Worm (Caenorhabditis elegans): ENCODE data around the gene nlp-58.

The nlp-58 gene

DNA sequence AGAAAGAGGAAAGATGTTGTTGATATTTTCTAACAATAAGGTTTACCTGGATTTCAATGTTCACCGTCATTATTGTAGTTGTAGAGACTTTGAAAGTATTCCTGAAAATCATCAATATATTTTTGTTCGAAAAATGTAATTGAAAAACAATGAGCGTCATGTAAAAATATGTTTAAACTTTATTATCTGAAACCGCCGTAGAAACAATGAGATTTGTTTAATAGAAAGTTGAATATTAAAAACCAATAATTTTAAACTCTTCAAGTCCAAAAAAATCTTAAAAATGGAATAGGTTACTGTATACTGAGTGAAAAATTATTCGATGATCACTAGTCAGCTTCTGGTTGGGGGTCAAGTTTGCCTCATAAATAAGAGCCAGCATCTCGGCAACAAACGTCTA lies 9.5 kb upstream of the nlp-58 start, which contains the start of gene anmt-3:
Gene anmt-3, minus strand, starts transcription at position 101 of the 400 bp plus-strand sequence.
- no peak for TF ChIP-seq mab-5 (tag; optimal IDR thresholded peaks at IDR 0.05)
- no peak for TF ChIP-seq lin-32 (GFP tag; optimal IDR thresholded peaks at IDR 0.05)
- no peak for TF ChIP-seq ztf-11 (tag; optimal IDR thresholded peaks at IDR 0.05)
- no peak for TF ChIP-seq ces-1 (GFP tag; optimal IDR thresholded peaks at IDR 0.05)
- no peak for TF ChIP-seq tbx-8 (GFP tag; optimal IDR thresholded peaks at IDR 0.05)
- TF ChIP-seq drap-1 (GFP tag; optimal IDR thresholded peaks at IDR 0.05): no peak
- no peak for TF ChIP-seq elt-3 (tag; optimal IDR thresholded peaks at IDR 0.05)
- TF ChIP-seq ceh-39 (tag; optimal IDR thresholded peaks at IDR 0.05): no peak
- TF ChIP-seq sptf-1 (tag; optimal IDR thresholded peaks at IDR 0.05): no peak
- no peak for TF ChIP-seq blmp-1 (tag; optimal IDR thresholded peaks at IDR 0.05)
- TF ChIP-seq snpc-4 (tag; optimal IDR thresholded peaks at IDR 0.05): no peak
- no peak for TF ChIP-seq unc-120 (tag; optimal IDR thresholded peaks at IDR 0.05; ENCODE audit: poor library complexity, severe bottlenecking)
- TF ChIP-seq lin-13 (tag; optimal IDR thresholded peaks at IDR 0.05): no peak
- TF ChIP-seq lsy-2 (tag; optimal IDR thresholded peaks at IDR 0.05): no peak
- TF ChIP-seq elt-1 (tag; optimal IDR thresholded peaks at IDR 0.05; ENCODE audit: borderline replicate concordance, insufficient read depth): no peak
- no peak for TF ChIP-seq bed-3 (GFP tag; optimal IDR thresholded peaks at IDR 0.05)
- no peak for TF ChIP-seq nhr-237 (tag; optimal IDR thresholded peaks at IDR 0.05)
- TF ChIP-seq M03D4.4 (tag; optimal IDR thresholded peaks at IDR 0.05): no peak

DNA sequence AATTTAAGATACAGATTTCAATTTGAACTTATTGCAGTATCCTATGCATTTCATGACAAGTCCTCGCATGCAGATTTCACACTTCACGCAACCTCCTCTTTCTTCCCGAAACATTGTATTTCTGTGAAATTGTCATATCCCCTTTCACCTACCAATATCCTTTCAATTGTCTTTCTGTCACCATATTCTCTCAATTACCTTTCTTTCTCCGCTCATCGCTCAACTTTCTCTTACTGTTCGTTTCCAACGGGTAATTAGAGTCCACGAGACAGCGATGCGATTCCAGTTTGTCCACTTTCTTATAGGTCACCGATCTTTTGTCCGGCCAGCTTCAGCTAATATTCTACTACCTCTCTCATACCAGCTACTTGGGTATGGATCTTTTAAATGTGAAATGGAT lies 3.7 kb upstream of the nlp-58 start, which contains the start of gene mam-5:
Gene mam-5, plus strand, starts transcription at position 304 of the 400 bp plus-strand sequence.
- TF ChIP-seq nhr-28 (tag; optimal IDR thresholded peaks at IDR 0.05) (no peak), nhr-237 (tag; optimal IDR thresholded peaks at IDR 0.05) (no peak), lsy-2 (tag; optimal IDR thresholded peaks at IDR 0.05) (no peak), blmp-1 (tag; optimal IDR thresholded peaks at IDR 0.05) (peak; percentile 56), tbx-8 (GFP tag; optimal IDR thresholded peaks at IDR 0.05) (no peak), ceh-83 (GFP tag; optimal IDR thresholded peaks at IDR 0.05) (no peak)

DNA sequence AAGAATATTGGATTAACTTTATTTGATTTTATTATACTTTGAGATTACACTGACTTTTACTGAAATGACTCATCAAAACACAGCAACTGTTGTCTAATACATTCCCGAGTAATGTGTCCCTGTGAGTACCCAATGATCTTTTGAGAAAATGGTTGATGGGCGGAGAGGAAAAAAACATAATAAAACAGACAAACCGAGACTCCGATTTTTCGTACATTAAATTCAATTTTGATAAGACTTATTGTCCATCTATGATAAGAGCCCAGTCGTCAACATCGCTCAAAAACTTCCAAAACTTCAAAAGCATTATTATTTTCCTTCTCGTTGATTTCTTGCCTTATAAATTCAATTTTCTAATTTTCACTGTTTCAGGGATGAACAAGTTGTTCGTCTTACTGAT lies 2.1 kb upstream of the nlp-58 start, which contains the start of gene ttr-46:
Gene ttr-46, plus strand, starts transcription at position 373 of the 400 bp plus-strand sequence.
- TF ChIP-seq drap-1 (GFP tag; optimal IDR thresholded peaks at IDR 0.05): no peak
- no peak for TF ChIP-seq flh-1 (GFP tag; optimal IDR thresholded peaks at IDR 0.05)

DNA sequence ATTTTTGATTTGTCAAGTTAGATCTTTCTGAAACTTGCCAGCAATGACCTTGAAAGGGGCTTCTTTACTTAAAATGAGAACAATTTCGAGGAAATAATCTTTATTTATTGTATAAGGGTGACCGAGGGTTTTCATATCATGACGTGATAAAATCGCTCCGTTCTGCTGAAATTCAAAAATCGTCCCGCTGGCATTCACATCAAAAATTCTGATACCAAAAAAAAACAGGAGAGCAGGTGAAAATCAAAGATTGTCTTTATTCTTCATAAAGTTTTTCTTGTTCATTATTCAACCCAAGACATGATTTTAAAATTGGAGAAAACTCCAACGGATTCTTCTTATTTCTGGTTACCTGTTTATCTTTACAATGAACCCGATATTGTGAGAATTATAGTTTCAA lies 4.6 kb downstream of the nlp-58 start, which contains the start of gene sre-28:
Gene sre-28, plus strand, starts transcription at position 301 of the 400 bp plus-strand sequence.
- TF ChIP-seq snpc-4 (tag; optimal IDR thresholded peaks at IDR 0.05): no peak
- no peak for TF ChIP-seq sptf-1 (tag; optimal IDR thresholded peaks at IDR 0.05)
- no peak for TF ChIP-seq blmp-1 (tag; optimal IDR thresholded peaks at IDR 0.05)
- TF ChIP-seq nhr-76 (tag; optimal IDR thresholded peaks at IDR 0.05): no peak
- TF ChIP-seq M03D4.4 (tag; optimal IDR thresholded peaks at IDR 0.05): no peak
- no peak for TF ChIP-seq drap-1 (GFP tag; optimal IDR thresholded peaks at IDR 0.05)
- no peak for TF ChIP-seq ceh-39 (tag; optimal IDR thresholded peaks at IDR 0.05)
- TF ChIP-seq nhr-237 (tag; optimal IDR thresholded peaks at IDR 0.05): no peak
- TF ChIP-seq tbx-8 (GFP tag; optimal IDR thresholded peaks at IDR 0.05): no peak
- no peak for TF ChIP-seq ceh-43 (GFP tag; optimal IDR thresholded peaks at IDR 0.05)
- TF ChIP-seq unc-120 (tag; optimal IDR thresholded peaks at IDR 0.05; ENCODE audit: poor library complexity, severe bottlenecking): no peak

DNA sequence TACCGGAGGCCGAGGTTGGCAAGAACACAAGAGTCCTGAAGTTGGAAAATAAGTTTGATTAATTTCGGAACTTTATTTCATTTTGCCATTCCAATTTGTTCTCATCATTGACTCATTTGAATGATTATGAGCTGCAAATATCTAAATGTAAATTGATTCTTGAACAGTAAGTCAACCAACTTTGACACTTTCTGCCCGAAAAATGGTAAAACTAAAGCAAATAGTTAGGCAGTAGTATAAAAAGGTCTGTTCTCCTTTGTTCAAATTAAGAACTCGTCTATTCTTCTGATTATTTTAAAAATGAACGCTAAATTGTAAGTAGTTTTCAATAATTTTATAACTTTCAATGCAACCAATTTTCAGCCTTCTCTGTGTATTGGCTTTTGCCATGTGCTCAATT lies 5.7 kb downstream of the nlp-58 start, which contains the start of gene fipr-12:
Gene fipr-12, plus strand, starts transcription at position 301 of the 400 bp plus-strand sequence.
- TF ChIP-seq ztf-11 (tag; optimal IDR thresholded peaks at IDR 0.05): no peak
- TF ChIP-seq mep-1 (tag; optimal IDR thresholded peaks at IDR 0.05): no peak
- TF ChIP-seq unc-39 (tag; optimal IDR thresholded peaks at IDR 0.05): no peak
- no peak for TF ChIP-seq sptf-1 (tag; optimal IDR thresholded peaks at IDR 0.05)
- TF ChIP-seq M03D4.4 (tag; optimal IDR thresholded peaks at IDR 0.05): no peak

DNA sequence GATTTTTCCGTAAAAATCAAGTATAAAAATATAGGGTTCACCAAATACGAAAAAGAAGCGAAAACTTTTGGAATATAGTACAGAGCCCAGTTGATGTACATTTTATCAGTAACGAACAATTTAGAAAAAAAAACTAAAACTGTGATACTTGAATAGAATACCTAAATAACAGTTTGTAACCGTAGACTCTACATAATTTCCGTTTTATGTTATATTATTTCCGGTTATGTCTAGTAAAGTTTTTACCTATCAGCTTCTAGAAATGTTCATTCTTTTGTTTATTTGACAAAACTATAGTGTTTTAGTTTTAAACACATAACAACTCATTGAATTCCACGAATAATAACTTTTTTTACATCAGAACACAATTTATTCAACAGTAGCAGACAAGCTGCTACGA lies 11.3 kb downstream of the nlp-58 start, which contains the start of gene srj-33:
Gene srj-33, minus strand, starts transcription at position 101 of the 400 bp plus-strand sequence.
- TF ChIP-seq blmp-1 (tag; optimal IDR thresholded peaks at IDR 0.05): no peak
- no peak for TF ChIP-seq nhr-28 (tag; optimal IDR thresholded peaks at IDR 0.05)

DNA sequence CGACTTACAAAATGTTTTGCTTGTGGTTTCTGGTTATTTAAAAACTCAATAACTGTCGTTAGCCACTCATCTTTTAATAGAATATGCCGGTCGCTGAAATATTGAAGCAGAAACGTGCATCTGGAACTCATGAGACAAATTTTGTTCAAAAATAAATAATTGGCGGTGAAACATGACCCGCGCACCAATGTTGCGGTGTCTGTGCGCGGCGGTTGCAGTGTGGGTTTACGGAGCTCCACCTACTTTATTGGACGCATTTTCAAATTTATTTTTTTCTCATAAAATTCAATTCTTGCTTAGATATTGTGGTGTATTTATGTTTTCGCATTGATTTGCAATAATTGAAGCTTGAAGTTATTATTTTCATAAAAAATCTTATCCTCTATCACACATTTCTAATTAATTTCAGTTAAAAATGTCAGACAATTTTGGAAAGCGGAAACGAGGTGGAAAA lies 18.1 kb downstream of the nlp-58 start, which contains the start of the genes rmh-2 and suds-3:
Gene rmh-2, minus strand, starts transcription at position 164 of the 454 bp plus-strand sequence.
Gene suds-3, plus strand, starts transcription at position 404 of the 454 bp plus-strand sequence.
- TF ChIP-seq lsy-2 (tag; optimal IDR thresholded peaks at IDR 0.05) (peak; percentile 21), ceh-39 (tag; optimal IDR thresholded peaks at IDR 0.05) (no peak), sptf-1 (tag; optimal IDR thresholded peaks at IDR 0.05) (peak; percentile 0), mab-5 (tag; optimal IDR thresholded peaks at IDR 0.05) (no peak), M03D4.4 (tag; optimal IDR thresholded peaks at IDR 0.05) (peak; percentile 13), unc-39 (tag; optimal IDR thresholded peaks at IDR 0.05) (no peak), ham-2 (GFP tag; optimal IDR thresholded peaks at IDR 0.05) (no peak), sem-2 (GFP tag; optimal IDR thresholded peaks at IDR 0.05) (no peak), bed-3 (GFP tag; optimal IDR thresholded peaks at IDR 0.05) (no peak), nhr-2 (tag; optimal IDR thresholded peaks at IDR 0.05) (no peak), nhr-28 (tag; optimal IDR thresholded peaks at IDR 0.05) (no peak), unc-120 (tag; optimal IDR thresholded peaks at IDR 0.05; ENCODE audit: poor library complexity, severe bottlenecking) (no peak), cnd-1 (tag; optimal IDR thresholded peaks at IDR 0.05) (no peak), zip-8 (tag; optimal IDR thresholded peaks at IDR 0.05) (no peak), ztf-11 (tag; optimal IDR thresholded peaks at IDR 0.05) (no peak), pha-4 (tag; optimal IDR thresholded peaks at IDR 0.05) (no peak), unc-62 (GFP tag; optimal IDR thresholded peaks at IDR 0.05) (no peak), ceh-83 (GFP tag; optimal IDR thresholded peaks at IDR 0.05) (no peak), elt-3 (tag; optimal IDR thresholded peaks at IDR 0.05) (no peak), mep-1 (tag; optimal IDR thresholded peaks at IDR 0.05) (peak; percentile 66), elt-1 (tag; optimal IDR thresholded peaks at IDR 0.05; ENCODE audit: borderline replicate concordance, insufficient read depth) (no peak), lin-13 (tag; optimal IDR thresholded peaks at IDR 0.05) (no peak), ceh-43 (GFP tag; optimal IDR thresholded peaks at IDR 0.05) (no peak), lin-32 (GFP tag; optimal IDR thresholded peaks at IDR 0.05) (no peak), drap-1 (GFP tag; optimal IDR thresholded peaks at IDR 0.05) (no peak), nhr-237 (tag; optimal IDR thresholded peaks at IDR 0.05) (no peak)

All from whole organism, mixed stage, embryonic.